Worm (Caenorhabditis elegans) whole organism, L1 larva: ENCODE data around the gene pho-10.

ENCODE experiments used
- C04F5.9 ChIP-seq: sonication (generic microtip); optimal IDR thresholded peaks from 2 replicates; lab custom pipeline; 2016; ENCODE audit warnings: missing genetic modification characterization, missing compliant biosample characterization
- aha-1 ChIP-seq: fragments of 150-350 bp; optimal IDR thresholded peaks from 2 replicates; lab custom pipeline; 2014; ENCODE audit warnings: missing biosample characterization, missing genetic modification characterization
- alr-1 ChIP-seq: fragments of 200-800 bp; sonication (Bioruptor generic); optimal IDR thresholded peaks from 2 replicates; lab custom pipeline; 2018; ENCODE audit warnings: borderline replicate concordance, mild to moderate bottlenecking, missing genetic modification characterization, missing compliant biosample characterization
- aly-2 ChIP-seq: fragments of 150-350 bp; optimal IDR thresholded peaks from 2 replicates; lab custom pipeline; 2014; ENCODE audit warnings: missing biosample characterization, missing genetic modification characterization
- ama-1 ChIP-seq: fragments of 150-350 bp; optimal IDR thresholded peaks from 2 replicates; lab custom pipeline; 2014
- blmp-1 ChIP-seq: fragments of 150-350 bp; optimal IDR thresholded peaks from 2 replicates; lab custom pipeline; 2014; ENCODE audit warnings: missing biosample characterization, missing genetic modification characterization
- ceh-90 ChIP-seq: sonication (generic microtip); optimal IDR thresholded peaks from 2 replicates; lab custom pipeline; 2016; ENCODE audit warnings: missing genetic modification characterization, missing compliant biosample characterization
- ces-1 ChIP-seq: fragments of 150-350 bp; optimal IDR thresholded peaks from 2 replicates; lab custom pipeline; 2014; ENCODE audit warnings: missing biosample characterization, missing genetic modification reagents, missing genetic modification characterization
- dpl-1 ChIP-seq, 3 experiments: fragments of 150-350 bp in 2 of 3; sonication (generic microtip) in 1 of 3; optimal IDR thresholded peaks; 2 replicates each; lab custom pipeline; 2014 to 2017; ENCODE audit warnings: missing biosample characterization in 3 of 3, missing genetic modification characterization in 3 of 3, missing genetic modification reagents in 3 of 3
- efl-1 ChIP-seq, 4 experiments: fragments of 150-350 bp; optimal IDR thresholded peaks in 3 of 4; peaks in 1 of 4; 1 replicate in 1 of 4; 2 replicates in 3 of 4; lab custom pipeline; 2014; ENCODE audit warnings: missing biosample characterization in 2 of 4, missing genetic modification characterization in 2 of 4, missing genetic modification reagents in 2 of 4
- egl-27 ChIP-seq, 2 experiments: fragments of 150-350 bp in 1 of 2; sonication (generic microtip); optimal IDR thresholded peaks; 3 replicates each; lab custom pipeline; 2017 to 2018; ENCODE audit warnings: missing biosample characterization in 2 of 2, missing genetic modification characterization in 2 of 2, missing genetic modification reagents in 2 of 2
- elt-2 ChIP-seq: sonication (generic microtip); optimal IDR thresholded peaks from 2 replicates; lab custom pipeline; 2016; ENCODE audit warnings: missing genetic modification characterization, mild to moderate bottlenecking, inconsistent platforms, missing compliant biosample characterization, missing genetic modification reagents
- fkh-10 ChIP-seq: sonication (generic microtip); optimal IDR thresholded peaks from 2 replicates; lab custom pipeline; 2017; ENCODE audit warnings: missing biosample characterization, missing genetic modification reagents, missing genetic modification characterization
- fkh-8 ChIP-seq: sonication (generic microtip); optimal IDR thresholded peaks from 2 replicates; lab custom pipeline; 2016; ENCODE audit warnings: mild to moderate bottlenecking, missing genetic modification characterization, missing compliant biosample characterization
- fos-1 ChIP-seq: fragments of 150-350 bp; optimal IDR thresholded peaks from 2 replicates; lab custom pipeline; 2014; ENCODE audit warnings: missing biosample characterization, missing genetic modification characterization
- hlh-4 ChIP-seq: sonication (generic microtip); optimal IDR thresholded peaks from 2 replicates; lab custom pipeline; 2016; ENCODE audit warnings: mild to moderate bottlenecking, missing genetic modification characterization, missing compliant biosample characterization
- hpl-2 ChIP-seq: fragments of 150-350 bp; optimal IDR thresholded peaks from 2 replicates; lab custom pipeline; 2014; ENCODE audit warnings: missing biosample characterization, missing genetic modification reagents, missing genetic modification characterization
- jun-1 ChIP-seq: fragments of 150-350 bp; optimal IDR thresholded peaks from 2 replicates; lab custom pipeline; 2014; ENCODE audit warnings: missing biosample characterization, missing genetic modification reagents, missing genetic modification characterization
- lin-13 ChIP-seq: fragments of 150-350 bp; optimal IDR thresholded peaks from 2 replicates; lab custom pipeline; 2014; ENCODE audit warnings: missing biosample characterization, missing genetic modification reagents, missing genetic modification characterization
- lin-15B ChIP-seq: fragments of 150-350 bp; sonication (generic microtip); optimal IDR thresholded peaks from 3 replicates; lab custom pipeline; 2014; ENCODE audit warnings: missing biosample characterization, missing genetic modification characterization
- lin-35 ChIP-seq, 2 experiments: fragments of 150-350 bp; optimal IDR thresholded peaks; 2 replicates each; lab custom pipeline; 2014; ENCODE audit warnings: missing biosample characterization in 2 of 2, missing genetic modification characterization in 2 of 2, missing genetic modification reagents in 2 of 2
- lin-39 ChIP-seq: fragments of 150-350 bp; optimal IDR thresholded peaks from 2 replicates; lab custom pipeline; 2014; ENCODE audit warnings: missing biosample characterization, missing genetic modification reagents, missing genetic modification characterization
- lir-3 ChIP-seq: sonication (generic microtip); optimal IDR thresholded peaks from 2 replicates; lab custom pipeline; 2016; ENCODE audit warnings: mild to moderate bottlenecking, missing genetic modification characterization, moderate library complexity, missing compliant biosample characterization; ENCODE audit not compliant: poor library complexity
- lsy-2 ChIP-seq, 2 experiments: fragments of 150-350 bp; optimal IDR thresholded peaks; 2 replicates each; lab custom pipeline; 2014; ENCODE audit warnings: missing biosample characterization in 2 of 2, missing genetic modification characterization in 2 of 2
- mab-9 ChIP-seq: fragments of 200-800 bp; sonication (Bioruptor generic); IDR thresholded peaks from 2 replicates; pipeline ENCODE4 v1.3.6; 2022; ENCODE audit warnings: missing genetic modification reagents, missing genetic modification characterization, missing compliant biosample characterization
- mep-1 ChIP-seq: fragments of 150-350 bp; optimal IDR thresholded peaks from 2 replicates; lab custom pipeline; 2014; ENCODE audit warnings: missing biosample characterization, missing genetic modification characterization
- nhr-11 ChIP-seq: fragments of 150-350 bp; optimal IDR thresholded peaks from 2 replicates; lab custom pipeline; 2014; ENCODE audit warnings: missing biosample characterization, missing genetic modification characterization
- nhr-12 ChIP-seq: sonication (generic microtip); optimal IDR thresholded peaks from 2 replicates; lab custom pipeline; 2017; ENCODE audit warnings: missing biosample characterization, missing genetic modification characterization
- nhr-19 ChIP-seq: fragments of 200-800 bp; sonication (Bioruptor generic); conservative IDR thresholded peaks from 2 replicates; pipeline ENCODE4 v1.3.6; 2022; ENCODE audit warnings: missing genetic modification characterization, missing compliant biosample characterization
- nhr-237 ChIP-seq: fragments of 150-350 bp; optimal IDR thresholded peaks from 2 replicates; lab custom pipeline; 2014; ENCODE audit warnings: missing biosample characterization, missing genetic modification characterization
- nhr-28 ChIP-seq: fragments of 150-350 bp; optimal IDR thresholded peaks from 2 replicates; lab custom pipeline; 2014; ENCODE audit warnings: missing biosample characterization, missing genetic modification characterization
- nhr-71 ChIP-seq: sonication (generic microtip); optimal IDR thresholded peaks from 2 replicates; lab custom pipeline; 2016; ENCODE audit warnings: mild to moderate bottlenecking, missing genetic modification characterization, moderate library complexity, missing compliant biosample characterization
- nhr-76 ChIP-seq: sonication (generic microtip); optimal IDR thresholded peaks from 2 replicates; lab custom pipeline; 2017; ENCODE audit warnings: missing biosample characterization, missing genetic modification characterization
- nhr-84 ChIP-seq: sonication (generic microtip); optimal IDR thresholded peaks from 2 replicates; lab custom pipeline; 2017; ENCODE audit warnings: missing biosample characterization, missing genetic modification characterization
- nhr-85 ChIP-seq: sonication (generic microtip); peaks from one replicate; lab custom pipeline; 2016; ENCODE audit warnings: missing genetic modification characterization, inconsistent platforms, missing compliant biosample characterization
- nhr-90 ChIP-seq: sonication (generic microtip); optimal IDR thresholded peaks from 2 replicates; lab custom pipeline; 2016; ENCODE audit warnings: mild to moderate bottlenecking, missing genetic modification characterization, missing compliant biosample characterization; ENCODE audit not compliant: poor library complexity
- pag-3 ChIP-seq: sonication (generic microtip); optimal IDR thresholded peaks from 2 replicates; lab custom pipeline; 2017; ENCODE audit warnings: missing genetic modification characterization, mild to moderate bottlenecking, missing compliant biosample characterization, antibody characterized with exemption, borderline replicate concordance; ENCODE audit not compliant: insufficient read depth
- pax-3 ChIP-seq: fragments of 200-800 bp; sonication (Bioruptor generic); optimal IDR thresholded peaks from 2 replicates; lab custom pipeline; 2018; ENCODE audit warnings: mild to moderate bottlenecking, missing genetic modification characterization, moderate library complexity, missing compliant biosample characterization
- pqm-1 ChIP-seq: sonication (generic microtip); optimal IDR thresholded peaks from 3 replicates; lab custom pipeline; 2017; ENCODE audit warnings: missing biosample characterization, missing genetic modification characterization
- rnt-1 ChIP-seq: sonication (generic microtip); optimal IDR thresholded peaks from 2 replicates; lab custom pipeline; 2016; ENCODE audit warnings: mild to moderate bottlenecking, missing genetic modification characterization, moderate library complexity, missing compliant biosample characterization
- sox-4 ChIP-seq: sonication (generic microtip); optimal IDR thresholded peaks from 2 replicates; lab custom pipeline; 2016; ENCODE audit warnings: missing genetic modification characterization, missing compliant biosample characterization
- swsn-7 ChIP-seq: sonication (generic microtip); optimal IDR thresholded peaks from 2 replicates; lab custom pipeline; 2016; ENCODE audit warnings: missing genetic modification characterization, missing compliant biosample characterization
- tlp-1 ChIP-seq: fragments of 150-350 bp; optimal IDR thresholded peaks from 2 replicates; lab custom pipeline; 2014; ENCODE audit warnings: missing biosample characterization, missing genetic modification characterization
- unc-130 ChIP-seq: fragments of 150-350 bp; optimal IDR thresholded peaks from 2 replicates; lab custom pipeline; 2017; ENCODE audit warnings: missing biosample characterization, missing genetic modification characterization, inconsistent platforms
- unc-62 ChIP-seq: fragments of 150-350 bp; optimal IDR thresholded peaks from 2 replicates; lab custom pipeline; 2014; ENCODE audit warnings: missing biosample characterization, missing genetic modification reagents, missing genetic modification characterization
- xbp-1 ChIP-seq: sonication (generic microtip); optimal IDR thresholded peaks from 2 replicates; lab custom pipeline; 2016; ENCODE audit warnings: missing genetic modification characterization, missing compliant biosample characterization
- ztf-4 ChIP-seq: fragments of 150-350 bp; optimal IDR thresholded peaks from 2 replicates; lab custom pipeline; 2014; ENCODE audit warnings: missing biosample characterization, missing genetic modification characterization

Gene pho-10

DNA sequence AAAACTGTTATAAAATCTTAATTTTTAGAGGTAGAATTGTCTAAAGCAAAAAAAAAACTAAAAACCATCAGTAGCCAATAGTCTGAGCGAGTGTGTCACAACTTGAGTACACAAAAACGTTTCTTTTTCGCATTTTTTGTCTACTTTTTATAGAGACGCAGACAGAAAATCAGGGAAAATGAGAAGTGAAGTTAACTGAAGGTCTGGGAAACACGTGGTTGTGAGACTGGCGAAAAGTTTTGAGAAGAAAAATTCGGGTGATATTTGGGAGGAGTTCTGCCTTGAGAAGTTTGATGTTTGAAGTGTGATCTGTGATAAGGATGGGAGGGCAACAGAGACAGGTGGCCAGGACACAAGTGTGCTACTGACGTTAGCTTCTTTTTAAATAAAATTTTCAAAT lies 17.2 kb upstream of the pho-10 start (continued):
- TF ChIP-seq hlh-4 (tag; lab: Kevin White, UChicago): no peak
- TF ChIP-seq lin-13 (GFP tag; lab: Kevin White, UChicago): peak; percentile 83
- no peak for TF ChIP-seq tlp-1 (tag; lab: Kevin White, UChicago)
- peak; percentile 75 to 87 for TF ChIP-seq lin-35 (GFP tag; optimal IDR thresholded peaks at IDR 0.05; lab: Kevin White, UChicago)
- TF ChIP-seq xbp-1 (tag; lab: Kevin White, UChicago): peak; percentile 50
- peak; percentile 20 for TF ChIP-seq C04F5.9 (tag; lab: Kevin White, UChicago)
- TF ChIP-seq egl-27 (tag; optimal IDR thresholded peaks at IDR 0.05; lab: Kevin White, UChicago): peak; percentile 11 to 75
- peak; percentile 59 for TF ChIP-seq swsn-7 (tag; lab: Kevin White, UChicago)
- peak; percentile 97 for TF ChIP-seq blmp-1 (tag; lab: Kevin White, UChicago)
- TF ChIP-seq nhr-84: peak; percentile 37
- peak; percentile 87 for TF ChIP-seq mep-1 (tag; lab: Kevin White, UChicago)
- peak; percentile 83 for TF ChIP-seq nhr-90
- peak; percentile 93 for TF ChIP-seq nhr-85 (tag; lab: Kevin White, UChicago)
- peak; percentile 65 for TF ChIP-seq fos-1
- TF ChIP-seq ces-1 (GFP tag; lab: Kevin White, UChicago): no peak
- TF ChIP-seq fkh-8 (tag; lab: Kevin White, UChicago): peak; percentile 56
- no peak for TF ChIP-seq aly-2 (tag; lab: Kevin White, UChicago)
- TF ChIP-seq nhr-28 (tag; lab: Kevin White, UChicago): no peak
- TF ChIP-seq dpl-1 (GFP tag; optimal IDR thresholded peaks at IDR 0.05; lab: Kevin White, UChicago): peak; percentile 56 to 71 (median 66)
- TF ChIP-seq alr-1 (tag; lab: Kevin White, UChicago): no peak
- peak; percentile 41 for TF ChIP-seq ama-1 (lab: Kevin White, UChicago)
- TF ChIP-seq unc-130 (tag; lab: Kevin White, UChicago): peak; percentile 60
- peak; percentile 22 for TF ChIP-seq nhr-76 (tag; lab: Kevin White, UChicago)
- TF ChIP-seq pax-3 (tag; lab: Kevin White, UChicago): no peak
- TF ChIP-seq rnt-1 (tag; lab: Kevin White, UChicago): peak; percentile 76
- peak; percentile 88 for TF ChIP-seq nhr-11
- TF ChIP-seq pqm-1 (tag; lab: Kevin White, UChicago): no peak
- peak; percentile 42 for TF ChIP-seq lin-39
- TF ChIP-seq ceh-90: no peak
- no peak for TF ChIP-seq jun-1
- TF ChIP-seq unc-62: no peak
- TF ChIP-seq ztf-4 (tag; lab: Kevin White, UChicago): peak; percentile 60
- TF ChIP-seq mab-9 (GFP tag; lab: Robert Waterston, UW): no peak
- no peak for TF ChIP-seq nhr-12 (tag; lab: Kevin White, UChicago)
- TF ChIP-seq nhr-19: peak; percentile 83
- peak; percentile 66 for TF ChIP-seq lir-3 (tag; lab: Kevin White, UChicago)
- TF ChIP-seq hpl-2 (GFP tag; lab: Kevin White, UChicago): no peak
- no peak for TF ChIP-seq fkh-10 (GFP tag; lab: Kevin White, UChicago)
- no peak for TF ChIP-seq pag-3
- TF ChIP-seq aha-1 (tag; lab: Kevin White, UChicago): no peak
- TF ChIP-seq efl-1 (optimal IDR thresholded peaks at IDR 0.05; lab: Kevin White, UChicago): peak; percentile 62 to 74
- peak; percentile 68 to 96 for TF ChIP-seq efl-1 (GFP tag; optimal IDR thresholded peaks at IDR 0.05 in 1 of 2; lab: Kevin White, UChicago)
- TF ChIP-seq nhr-71: peak; percentile 97
- TF ChIP-seq nhr-237 (tag; lab: Kevin White, UChicago): peak; percentile 19
- TF ChIP-seq sox-4: no peak
- TF ChIP-seq lsy-2 (tag; optimal IDR thresholded peaks at IDR 0.05; lab: Kevin White, UChicago): peak; percentile 80 to 89
- peak; percentile 54 for TF ChIP-seq elt-2 (tag; lab: Kevin White, UChicago)
- peak; percentile 11 for TF ChIP-seq lin-15B (tag; lab: Kevin White, UChicago)
